Worm (Caenorhabditis elegans) whole organism, L2 larva: ENCODE results near the gene srsx-28.

ENCODE experiments used
- C34F6.9 ChIP-seq: fragments of 150-350 bp; optimal IDR thresholded peaks from 2 replicates; lab custom pipeline; 2014; ENCODE audit warnings: missing biosample characterization, missing genetic modification characterization
- F13H6.1 ChIP-seq: sonication (generic microtip); optimal IDR thresholded peaks from 2 replicates; lab custom pipeline; 2016; ENCODE audit warnings: missing genetic modification characterization, missing compliant biosample characterization
- R02D3.7 ChIP-seq: fragments of 150-350 bp; optimal IDR thresholded peaks from 2 replicates; lab custom pipeline; 2014; ENCODE audit warnings: missing biosample characterization, missing genetic modification characterization
- Y55F3AM.14 ChIP-seq: fragments of 200-800 bp; sonication (Bioruptor generic); optimal IDR thresholded peaks from 2 replicates; lab custom pipeline; 2018; ENCODE audit warnings: mild to moderate bottlenecking, missing genetic modification characterization, missing compliant biosample characterization
- ZK546.5 ChIP-seq: sonication (generic microtip); optimal IDR thresholded peaks from 2 replicates; lab custom pipeline; 2017; ENCODE audit warnings: missing biosample characterization, missing genetic modification characterization
- alr-1 ChIP-seq: fragments of 150-350 bp; optimal IDR thresholded peaks from 2 replicates; lab custom pipeline; 2014; ENCODE audit warnings: missing biosample characterization, missing genetic modification characterization
- aly-2 ChIP-seq: fragments of 150-350 bp; optimal IDR thresholded peaks from 2 replicates; lab custom pipeline; 2014; ENCODE audit warnings: missing biosample characterization, missing genetic modification characterization
- ama-1 ChIP-seq: fragments of 150-350 bp; optimal IDR thresholded peaks from 2 replicates; lab custom pipeline; 2018; ENCODE audit warnings: inconsistent platforms
- blmp-1 ChIP-seq: sonication (generic microtip); optimal IDR thresholded peaks from 2 replicates; lab custom pipeline; 2017; ENCODE audit warnings: missing genetic modification characterization, mild to moderate bottlenecking, missing compliant biosample characterization, antibody characterized with exemption, moderate library complexity; ENCODE audit not compliant: insufficient read depth
- ceh-16 ChIP-seq: fragments of 150-350 bp; optimal IDR thresholded peaks from 2 replicates; lab custom pipeline; 2014; ENCODE audit warnings: missing biosample characterization, missing genetic modification characterization
- ceh-82 ChIP-seq: fragments of 150-350 bp; optimal IDR thresholded peaks from 2 replicates; lab custom pipeline; 2014; ENCODE audit warnings: missing biosample characterization, missing genetic modification characterization
- crh-2 ChIP-seq: sonication (generic microtip); optimal IDR thresholded peaks from 2 replicates; lab custom pipeline; 2017; ENCODE audit warnings: missing biosample characterization, missing genetic modification characterization
- elt-1 ChIP-seq: fragments of 150-350 bp; optimal IDR thresholded peaks from 2 replicates; lab custom pipeline; 2014; ENCODE audit warnings: missing biosample characterization, missing genetic modification characterization
- fos-1 ChIP-seq: fragments of 150-350 bp; optimal IDR thresholded peaks from 2 replicates; lab custom pipeline; 2014; ENCODE audit warnings: missing biosample characterization, missing genetic modification characterization
- gmeb-1 ChIP-seq: fragments of 150-350 bp; optimal IDR thresholded peaks from 2 replicates; lab custom pipeline; 2014; ENCODE audit warnings: missing biosample characterization, missing genetic modification characterization
- lin-11 ChIP-seq: fragments of 150-350 bp; sonication (generic microtip); optimal IDR thresholded peaks from 2 replicates; lab custom pipeline; 2014; ENCODE audit warnings: missing biosample characterization, missing genetic modification characterization, inconsistent platforms, mixed read lengths
- lin-13 ChIP-seq: fragments of 150-350 bp; optimal IDR thresholded peaks from 2 replicates; lab custom pipeline; 2014; ENCODE audit warnings: missing biosample characterization, missing genetic modification reagents, missing genetic modification characterization
- lin-39 ChIP-seq: fragments of 150-350 bp; optimal IDR thresholded peaks from 2 replicates; lab custom pipeline; 2014; ENCODE audit warnings: missing biosample characterization, missing genetic modification reagents, missing genetic modification characterization
- mdl-1 ChIP-seq, 2 experiments: fragments of 150-350 bp in 1 of 2; sonication (generic microtip) in 1 of 2; optimal IDR thresholded peaks; 2 replicates each; lab custom pipeline; 2017; ENCODE audit warnings: missing biosample characterization in 2 of 2, missing genetic modification characterization in 2 of 2
- nhr-10 ChIP-seq: sonication (generic microtip); optimal IDR thresholded peaks from 2 replicates; lab custom pipeline; 2017; ENCODE audit warnings: missing biosample characterization, missing genetic modification characterization
- nhr-11 ChIP-seq: fragments of 150-350 bp; optimal IDR thresholded peaks from 2 replicates; lab custom pipeline; 2014; ENCODE audit warnings: missing biosample characterization, missing genetic modification characterization
- nhr-12 ChIP-seq: fragments of 150-350 bp; optimal IDR thresholded peaks from 2 replicates; lab custom pipeline; 2014; ENCODE audit warnings: missing biosample characterization, missing genetic modification characterization
- nhr-129 ChIP-seq: fragments of 150-350 bp; optimal IDR thresholded peaks from 2 replicates; lab custom pipeline; 2014; ENCODE audit warnings: missing biosample characterization, missing genetic modification characterization
- nhr-21 ChIP-seq: fragments of 150-350 bp; optimal IDR thresholded peaks from 2 replicates; lab custom pipeline; 2014; ENCODE audit warnings: missing biosample characterization, missing genetic modification characterization
- nhr-23 ChIP-seq: fragments of 150-350 bp; optimal IDR thresholded peaks from 2 replicates; lab custom pipeline; 2014; ENCODE audit warnings: missing biosample characterization, missing genetic modification reagents, missing genetic modification characterization
- nhr-25 ChIP-seq: fragments of 150-350 bp; sonication (generic microtip); optimal IDR thresholded peaks from 3 replicates; lab custom pipeline; 2014; ENCODE audit warnings: missing biosample characterization, missing genetic modification characterization
- nhr-6 ChIP-seq: fragments of 150-350 bp; optimal IDR thresholded peaks from 2 replicates; lab custom pipeline; 2014; ENCODE audit warnings: missing biosample characterization, missing genetic modification characterization
- nhr-77 ChIP-seq: fragments of 150-350 bp; optimal IDR thresholded peaks from 2 replicates; lab custom pipeline; 2014; ENCODE audit warnings: missing biosample characterization, missing genetic modification characterization
- sem-4 ChIP-seq: fragments of 150-350 bp; optimal IDR thresholded peaks from 2 replicates; lab custom pipeline; 2014; ENCODE audit warnings: missing biosample characterization, missing genetic modification reagents, missing genetic modification characterization
- skn-1 ChIP-seq: sonication (generic microtip); optimal IDR thresholded peaks from 2 replicates; lab custom pipeline; 2017; ENCODE audit warnings: missing biosample characterization, missing genetic modification characterization
- sma-3 ChIP-seq: sonication (generic microtip); optimal IDR thresholded peaks from 2 replicates; lab custom pipeline; 2016; ENCODE audit warnings: missing genetic modification reagents, missing genetic modification characterization, missing compliant biosample characterization
- sma-9 ChIP-seq, 2 experiments: fragments of 150-350 bp in 1 of 2; sonication (generic microtip) in 1 of 2; optimal IDR thresholded peaks; 2 replicates each; lab custom pipeline; 2014 to 2016; ENCODE audit warnings: missing genetic modification characterization in 2 of 2, mild to moderate bottlenecking in 1 of 2, missing biosample characterization in 1 of 2, missing compliant biosample characterization in 1 of 2, missing genetic modification reagents in 1 of 2, moderate library complexity in 1 of 2
- snpc-4 ChIP-seq: fragments of 150-350 bp; optimal IDR thresholded peaks from 2 replicates; lab custom pipeline; 2014; ENCODE audit warnings: missing biosample characterization, missing genetic modification characterization
- unc-39 ChIP-seq: fragments of 150-350 bp; optimal IDR thresholded peaks from 2 replicates; lab custom pipeline; 2014; ENCODE audit warnings: missing biosample characterization, missing genetic modification characterization
- unc-55 ChIP-seq: fragments of 150-350 bp; sonication (generic microtip); optimal IDR thresholded peaks from 3 replicates; lab custom pipeline; 2014; ENCODE audit warnings: missing biosample characterization, missing genetic modification reagents, missing genetic modification characterization
- unc-62 ChIP-seq: fragments of 150-350 bp; optimal IDR thresholded peaks from 2 replicates; lab custom pipeline; 2014; ENCODE audit warnings: missing biosample characterization, missing genetic modification reagents, missing genetic modification characterization
- ztf-1 ChIP-seq: fragments of 200-800 bp; sonication (Bioruptor generic); conservative IDR thresholded peaks from 2 replicates; pipeline ENCODE4 v1.3.6; 2022; ENCODE audit warnings: missing genetic modification characterization, missing compliant biosample characterization
- ztf-11 ChIP-seq: sonication (generic microtip); optimal IDR thresholded peaks from 2 replicates; lab custom pipeline; 2017; ENCODE audit warnings: missing biosample characterization, missing genetic modification characterization
- ztf-4 ChIP-seq: fragments of 150-350 bp; optimal IDR thresholded peaks from 2 replicates; lab custom pipeline; 2014; ENCODE audit warnings: missing biosample characterization, missing genetic modification characterization

srsx-28 gene

ce11 chrV:10123324-10123723 lies 29.1 kb upstream of the srsx-28 start, which contains the start of gene C08B6.6:
Gene C08B6.6 (plus strand): TSS chrV:10123624.
- TF ChIP-seq sem-4 (tag; lab: Kevin White, UChicago) (no peak), nhr-23 (tag; lab: Kevin White, UChicago) (no peak), ama-1 (lab: Kevin White, UChicago) (no peak), nhr-25 (tag; lab: Kevin White, UChicago) (no peak), unc-62 (no peak), snpc-4 (no peak)

- no peak for TF ChIP-seq aly-2 (tag; lab: Kevin White, UChicago)
- TF ChIP-seq unc-62: no peak
- TF ChIP-seq fos-1 (tag; lab: Kevin White, UChicago): peak; percentile 20
- no peak for TF ChIP-seq nhr-11 (tag; lab: Kevin White, UChicago)
- no peak for TF ChIP-seq ceh-82 (tag; lab: Kevin White, UChicago)
- TF ChIP-seq Y55F3AM.14 (GFP tag; lab: Kevin White, UChicago): no peak
- TF ChIP-seq, all 48 proteins: peak for 1
These were observed 27.4 kb upstream of the srsx-28 start, which contains the start of gene C08B6.10 for ce11 chrV:10124799-10125548. Gene C08B6.10 (plus strand): TSS chrV:10125498.

ce11 chrV:10130195-10130594 lies 22.2 kb upstream of the srsx-28 start, which contains the start of gene aos-1:
Gene aos-1 (minus strand): TSS chrV:10130295.
- TF ChIP-seq ztf-1: no peak
- no peak for TF ChIP-seq snpc-4
- no peak for TF ChIP-seq ZK546.5
- no peak for TF ChIP-seq nhr-23 (tag; lab: Kevin White, UChicago)
- TF ChIP-seq nhr-11 (tag; lab: Kevin White, UChicago): no peak
- TF ChIP-seq lin-11 (tag; lab: Kevin White, UChicago): no peak
- no peak for TF ChIP-seq C34F6.9 (tag; lab: Kevin White, UChicago)
- TF ChIP-seq nhr-10 (tag; lab: Kevin White, UChicago): no peak
- TF ChIP-seq nhr-77 (tag; lab: Kevin White, UChicago): no peak

- TF ChIP-seq sma-9 (GFP tag; optimal IDR thresholded peaks at IDR 0.05; lab: Kevin White, UChicago): no peak
- TF ChIP-seq sma-9 (tag; optimal IDR thresholded peaks at IDR 0.05; lab: Kevin White, UChicago): no peak
- TF ChIP-seq unc-39 (tag; lab: Kevin White, UChicago): no peak
- no peak for TF ChIP-seq crh-2 (tag; lab: Kevin White, UChicago)
- no peak for TF ChIP-seq mdl-1 (tag; optimal IDR thresholded peaks at IDR 0.05; lab: Kevin White, UChicago)
- no peak for TF ChIP-seq R02D3.7 (tag; lab: Kevin White, UChicago)
- no peak for TF ChIP-seq lin-11 (tag; lab: Kevin White, UChicago)
- TF ChIP-seq nhr-21 (tag; lab: Kevin White, UChicago): no peak
- no peak for TF ChIP-seq elt-1 (tag; lab: Kevin White, UChicago)
- no peak for TF ChIP-seq alr-1
- TF ChIP-seq nhr-10 (tag; lab: Kevin White, UChicago): no peak
- no peak for TF ChIP-seq F13H6.1
- TF ChIP-seq C34F6.9 (tag; lab: Kevin White, UChicago): no peak
- no peak for TF ChIP-seq snpc-4
- TF ChIP-seq nhr-6 (tag; lab: Kevin White, UChicago): no peak
- no peak for TF ChIP-seq nhr-129 (tag; lab: Kevin White, UChicago)
These were observed 19.1 kb upstream of the srsx-28 start for ce11 chrV:10133277-10133676.

ce11 chrV:10134077-10134693 lies 18.2 kb upstream of the srsx-28 start, which contains the start of the genes C08B6.18, wdr-20 and C08B6.8:
Gene C08B6.18 (minus strand): TSS chrV:10134127.
Gene wdr-20 (minus strand): TSS chrV:10134158.
Gene C08B6.8 (plus strand): TSS chrV:10134643.
- TF ChIP-seq nhr-129 (tag; lab: Kevin White, UChicago) (peak; percentile 14), sma-9 (GFP tag; optimal IDR thresholded peaks at IDR 0.05; lab: Kevin White, UChicago) (no peak), sma-9 (tag; optimal IDR thresholded peaks at IDR 0.05; lab: Kevin White, UChicago) (no peak), blmp-1 (tag; lab: Kevin White, UChicago) (no peak), ztf-11 (no peak), sem-4 (tag; lab: Kevin White, UChicago) (no peak), skn-1 (no peak), snpc-4 (peak; percentile 65), lin-13 (GFP tag; lab: Kevin White, UChicago) (peak; percentile 47), Y55F3AM.14 (GFP tag; lab: Kevin White, UChicago) (no peak), nhr-11 (tag; lab: Kevin White, UChicago) (no peak), nhr-10 (tag; lab: Kevin White, UChicago) (no peak), nhr-6 (tag; lab: Kevin White, UChicago) (no peak), unc-55 (GFP tag; lab: Kevin White, UChicago) (peak; percentile 51), nhr-77 (tag; lab: Kevin White, UChicago) (no peak), lin-11 (tag; lab: Kevin White, UChicago) (no peak), ceh-16 (tag; lab: Kevin White, UChicago) (no peak), sma-3 (GFP tag; lab: Kevin White, UChicago) (no peak), fos-1 (tag; lab: Kevin White, UChicago) (no peak), C34F6.9 (tag; lab: Kevin White, UChicago) (peak; percentile 55), ztf-4 (tag; lab: Kevin White, UChicago) (no peak), aly-2 (tag; lab: Kevin White, UChicago) (no peak), nhr-12 (tag; lab: Kevin White, UChicago) (no peak), F13H6.1 (no peak), lin-39 (tag; lab: Kevin White, UChicago) (no peak), ceh-82 (tag; lab: Kevin White, UChicago) (no peak), crh-2 (tag; lab: Kevin White, UChicago) (no peak), ama-1 (lab: Kevin White, UChicago) (no peak), R02D3.7 (tag; lab: Kevin White, UChicago) (no peak), nhr-23 (tag; lab: Kevin White, UChicago) (no peak), gmeb-1 (tag; lab: Kevin White, UChicago) (no peak)
